Worm (Caenorhabditis elegans) whole organism, L4 larva: ENCODE results near the gene myo-6.

Experiments used
- ctbp-1 ChIP-seq: fragments of 200-800 bp; sonication (Bioruptor generic); IDR thresholded peaks from 2 replicates; pipeline ENCODE4 v1.3.6; 2022; ENCODE audit warnings: missing genetic modification reagents, missing genetic modification characterization, missing compliant biosample characterization
- daf-12 ChIP-seq: fragments of 150-350 bp; optimal IDR thresholded peaks from 2 replicates; lab custom pipeline; 2014; ENCODE audit warnings: missing biosample characterization, missing genetic modification reagents, missing genetic modification characterization
- lin-15B ChIP-seq: fragments of 150-350 bp; sonication (generic microtip); optimal IDR thresholded peaks from 3 replicates; lab custom pipeline; 2014; ENCODE audit warnings: missing biosample characterization, missing genetic modification characterization
- lsy-2 ChIP-seq, 2 experiments: fragments of 150-350 bp in 1 of 2; sonication (generic microtip) in 1 of 2; optimal IDR thresholded peaks; 2 replicates each; lab custom pipeline; 2014 to 2017; ENCODE audit warnings: missing biosample characterization in 2 of 2, missing genetic modification characterization in 2 of 2
- nhr-6 ChIP-seq: fragments of 150-350 bp; optimal IDR thresholded peaks from 2 replicates; lab custom pipeline; 2014; ENCODE audit warnings: missing biosample characterization, missing genetic modification characterization
- skn-1 ChIP-seq: fragments of 150-350 bp; optimal IDR thresholded peaks from 2 replicates; lab custom pipeline; 2014; ENCODE audit warnings: missing biosample characterization, missing genetic modification characterization

DNA sequence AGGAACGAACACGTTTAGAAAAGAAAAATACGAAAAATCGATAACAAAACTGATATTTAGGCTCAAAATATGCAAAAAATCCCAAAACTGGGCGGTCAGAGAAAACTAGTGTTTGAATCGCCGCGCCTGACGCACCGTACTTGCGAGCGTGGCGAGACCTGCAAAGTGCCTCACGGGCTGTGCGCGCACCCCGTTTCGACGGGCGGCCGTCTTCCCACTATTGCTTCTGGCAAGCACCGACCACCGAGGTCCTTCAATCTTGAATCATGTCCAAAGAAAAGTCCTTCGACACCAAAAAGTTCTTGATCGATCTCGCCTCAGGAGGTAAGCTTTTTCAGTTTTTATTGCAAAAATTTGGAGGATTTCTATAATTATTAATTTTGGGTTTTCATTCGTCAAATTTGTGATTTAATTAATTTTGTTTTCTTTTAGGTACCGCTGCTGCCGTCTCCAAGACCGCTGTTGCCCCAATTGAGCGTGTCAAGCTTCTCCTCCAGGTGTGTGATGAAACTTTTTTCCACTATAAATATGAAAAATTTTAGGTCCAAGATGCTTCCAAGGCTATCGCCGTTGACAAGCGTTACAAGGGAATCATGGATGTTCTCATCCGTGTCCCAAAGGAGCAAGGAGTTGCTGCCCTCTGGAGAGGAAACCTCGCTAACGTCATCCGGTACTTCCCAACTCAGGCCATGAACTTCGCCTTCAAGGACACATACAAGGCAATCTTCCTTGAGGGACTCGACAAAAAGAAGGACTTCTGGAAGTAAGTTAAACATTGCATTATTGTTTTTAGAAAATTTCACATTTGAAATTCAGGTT is 53.6 kb downstream of the myo-6 start, which contains the start of gene ant-1.1:
- TF ChIP-seq nhr-6 (peak; percentile 86), lsy-2 (tag; optimal IDR thresholded peaks at IDR 0.05; lab: Kevin White, UChicago) (peak; percentile 98 to 99), lin-15B (tag; lab: Kevin White, UChicago) (peak; percentile 30), skn-1 (tag; lab: Kevin White, UChicago) (no peak), daf-12 (tag; lab: Kevin White, UChicago) (no peak), ctbp-1 (GFP tag; lab: Robert Waterston, UW) (peak; percentile 75)
